Fruit fly (Drosophila melanogaster) whole organism, embryonic: ENCODE data around the gene Ldaf1.

Experiments used
- Adf1 ChIP-seq: fragments of 200-800 bp; sonication (Bioruptor generic); IDR thresholded peaks from 2 replicates; pipeline ENCODE4 v1.3.6; 2022; ENCODE audit warnings: missing biosample characterization, missing genetic modification characterization
- B-H1 ChIP-seq: fragments of 200-800 bp; sonication (Bioruptor generic); IDR thresholded peaks from 3 replicates; pipeline ENCODE4 v1.3.6; 2022; ENCODE audit warnings: missing biosample characterization, missing genetic modification characterization
- Blimp-1 ChIP-seq: fragments of 200-800 bp; sonication (Bioruptor generic); optimal IDR thresholded peaks from 3 replicates; lab custom pipeline; 2018; ENCODE audit warnings: missing biosample characterization, missing genetic modification characterization, mild to moderate bottlenecking, moderate library complexity, missing genetic modification reagents
- CG12219 ChIP-seq: fragments of 200-800 bp; sonication (Bioruptor generic); optimal IDR thresholded peaks from 3 replicates; lab custom pipeline; 2018; ENCODE audit warnings: missing biosample characterization, mild to moderate bottlenecking, missing genetic modification characterization
- CG12769 ChIP-seq: fragments of 200-800 bp; sonication (Bioruptor generic); optimal IDR thresholded peaks from 2 replicates; lab custom pipeline; 2019; ENCODE audit warnings: missing biosample characterization, mild to moderate bottlenecking, missing genetic modification characterization, moderate library complexity
- CG15269 ChIP-seq: fragments of 200-800 bp; sonication (Bioruptor generic); optimal IDR thresholded peaks from 2 replicates; lab custom pipeline; 2018; ENCODE audit warnings: missing biosample characterization, mild to moderate bottlenecking, missing genetic modification characterization, moderate library complexity
- CG15696 ChIP-seq: fragments of 200-800 bp; sonication (Bioruptor generic); optimal IDR thresholded peaks from 2 replicates; lab custom pipeline; 2019; ENCODE audit warnings: missing biosample characterization, mild to moderate bottlenecking, missing genetic modification characterization, moderate library complexity
- CG17829 ChIP-seq: fragments of 200-800 bp; optimal IDR thresholded peaks from 2 replicates; lab custom pipeline; 2019; ENCODE audit warnings: missing biosample characterization, mild to moderate bottlenecking, missing genetic modification characterization, moderate library complexity
- CG3163 ChIP-seq: fragments of 200-800 bp; sonication (Bioruptor generic); optimal IDR thresholded peaks from 3 replicates; lab custom pipeline; 2016; ENCODE audit warnings: missing biosample characterization, missing genetic modification characterization
- CG32767 ChIP-seq: fragments of 200-800 bp; sonication (Bioruptor generic); IDR thresholded peaks from 2 replicates; pipeline ENCODE4 v1.3.6; 2022; ENCODE audit warnings: missing biosample characterization, missing genetic modification characterization
- CG34224 ChIP-seq: fragments of 200-800 bp; sonication (Bioruptor generic); IDR thresholded peaks from 3 replicates; pipeline ENCODE4 v1.3.6; 2022; ENCODE audit warnings: missing biosample characterization, missing genetic modification characterization; ENCODE audit not compliant: partially characterized antibody
- CG34376 ChIP-seq: fragments of 200-800 bp; sonication (Bioruptor generic); optimal IDR thresholded peaks from 2 replicates; lab custom pipeline; 2018; ENCODE audit warnings: missing biosample characterization, mild to moderate bottlenecking, missing genetic modification characterization
- CG3847 ChIP-seq: fragments of 200-800 bp; sonication (Bioruptor generic); IDR thresholded peaks from 2 replicates; pipeline ENCODE4 v1.3.6; 2022; ENCODE audit warnings: missing biosample characterization, missing genetic modification characterization
- CG4617 ChIP-seq: fragments of 200-800 bp; sonication (Bioruptor generic); optimal IDR thresholded peaks from 3 replicates; lab custom pipeline; 2016; ENCODE audit warnings: missing biosample characterization, missing genetic modification characterization, borderline replicate concordance
- CG4707 ChIP-seq: fragments of 200-800 bp; sonication (Bioruptor generic); optimal IDR thresholded peaks from 2 replicates; lab custom pipeline; 2018; ENCODE audit warnings: missing biosample characterization, mild to moderate bottlenecking, missing genetic modification characterization, moderate library complexity
- CG6765 ChIP-seq: fragments of 200-800 bp; sonication (Bioruptor generic); optimal IDR thresholded peaks from 3 replicates; lab custom pipeline; 2017; ENCODE audit warnings: missing biosample characterization, mild to moderate bottlenecking, missing genetic modification characterization
- CG7987 ChIP-seq: fragments of 200-800 bp; sonication (Bioruptor generic); optimal IDR thresholded peaks from 2 replicates; lab custom pipeline; 2018; ENCODE audit warnings: missing biosample characterization, mild to moderate bottlenecking, missing genetic modification characterization, moderate library complexity
- CG8359 ChIP-seq: fragments of 200-800 bp; sonication (Bioruptor generic); optimal IDR thresholded peaks from 2 replicates; lab custom pipeline; 2017; ENCODE audit warnings: missing biosample characterization, mild to moderate bottlenecking, missing genetic modification characterization, borderline replicate concordance
- CG8478 ChIP-seq: fragments of >200 bp; optimal IDR thresholded peaks from 2 replicates; lab custom pipeline; 2018
- Gug ChIP-seq: fragments of 200-800 bp; sonication (Bioruptor generic); IDR thresholded peaks from 4 replicates; pipeline ENCODE4 v1.3.6; 2022; ENCODE audit warnings: missing biosample characterization, missing genetic modification characterization
- HLHmδ ChIP-seq: fragments of 200-800 bp; sonication (Bioruptor generic); optimal IDR thresholded peaks from 2 replicates; lab custom pipeline; 2018; ENCODE audit warnings: missing biosample characterization, mild to moderate bottlenecking, missing genetic modification characterization, moderate library complexity
- HmgD ChIP-seq: fragments of 200-800 bp; sonication (Bioruptor generic); optimal IDR thresholded peaks from 3 replicates; lab custom pipeline; 2016; ENCODE audit warnings: missing biosample characterization, missing genetic modification characterization
- Max ChIP-seq: fragments of 200-800 bp; sonication (Bioruptor generic); optimal IDR thresholded peaks from 2 replicates; lab custom pipeline; 2016; ENCODE audit warnings: missing biosample characterization, mild to moderate bottlenecking, missing genetic modification characterization
- Ptx1 ChIP-seq: fragments of 200-800 bp; sonication (Bioruptor generic); IDR thresholded peaks from 2 replicates; pipeline ENCODE4 v1.3.6; 2022; ENCODE audit warnings: missing biosample characterization, missing genetic modification characterization
- Ravus ChIP-seq: fragments of 200-800 bp; sonication (Bioruptor generic); IDR thresholded peaks from 2 replicates; pipeline ENCODE4 v1.3.6; 2022; ENCODE audit warnings: missing biosample characterization, missing genetic modification characterization
- YL-1 ChIP-seq: fragments of 200-800 bp; sonication (Bioruptor generic); optimal IDR thresholded peaks from 3 replicates; lab custom pipeline; 2017; ENCODE audit warnings: missing biosample characterization, mild to moderate bottlenecking, missing genetic modification characterization
- abd-A ChIP-seq: fragments of 200-800 bp; sonication (Bioruptor generic); optimal IDR thresholded peaks from 3 replicates; lab custom pipeline; 2019; ENCODE audit warnings: missing biosample characterization, mild to moderate bottlenecking, missing genetic modification characterization, moderate library complexity
- amos ChIP-seq: fragments of 200-800 bp; sonication (Bioruptor generic); IDR thresholded peaks from 2 replicates; pipeline ENCODE4 v1.3.6; 2022; ENCODE audit warnings: missing biosample characterization, missing genetic modification characterization; ENCODE audit not compliant: partially characterized antibody
- az2 ChIP-seq: fragments of 200-800 bp; sonication (Bioruptor generic); optimal IDR thresholded peaks from 3 replicates; lab custom pipeline; 2016; ENCODE audit warnings: missing biosample characterization, missing genetic modification characterization
- bigmax ChIP-seq: fragments of 200-800 bp; sonication (Bioruptor generic); optimal IDR thresholded peaks from 2 replicates; lab custom pipeline; 2018; ENCODE audit warnings: missing biosample characterization, mild to moderate bottlenecking, missing genetic modification characterization
- bsh ChIP-seq, 2 experiments: fragments of 200-800 bp; sonication (Bioruptor generic); optimal IDR thresholded peaks; 2 replicates each; lab custom pipeline; 2017 to 2018; ENCODE audit warnings: mild to moderate bottlenecking in 2 of 2, missing biosample characterization in 2 of 2, missing genetic modification characterization in 2 of 2, moderate library complexity in 1 of 2
- chinmo ChIP-seq: fragments of 200-800 bp; sonication (Bioruptor generic); IDR thresholded peaks from 4 replicates; pipeline ENCODE4 v1.3.6; 2022; ENCODE audit warnings: missing biosample characterization, missing genetic modification characterization; ENCODE audit not compliant: partially characterized antibody
- chn ChIP-seq: fragments of 200-800 bp; sonication (Bioruptor generic); optimal IDR thresholded peaks from 2 replicates; lab custom pipeline; 2016; ENCODE audit warnings: missing biosample characterization, missing genetic modification characterization
- ci ChIP-seq: fragments of 200-800 bp; sonication (Bioruptor generic); IDR thresholded peaks from 3 replicates; pipeline ENCODE4 v1.3.6; 2022; ENCODE audit warnings: missing biosample characterization, missing genetic modification characterization
- crol ChIP-seq: fragments of 200-800 bp; sonication (Bioruptor generic); IDR thresholded peaks from 2 replicates; pipeline ENCODE4 v1.3.6; 2022; ENCODE audit warnings: missing biosample characterization, missing genetic modification characterization
- ftz-f1 ChIP-seq: fragments of 200-800 bp; sonication (Bioruptor generic); optimal IDR thresholded peaks from 2 replicates; lab custom pipeline; 2016; ENCODE audit warnings: missing biosample characterization, missing genetic modification characterization
- grn ChIP-seq: fragments of 200-800 bp; sonication (Bioruptor generic); optimal IDR thresholded peaks from 3 replicates; lab custom pipeline; 2017; ENCODE audit warnings: missing biosample characterization, missing genetic modification characterization
- gt ChIP-seq: fragments of 200-800 bp; sonication (Bioruptor generic); IDR thresholded peaks from 2 replicates; pipeline ENCODE4 v1.3.6; 2022; ENCODE audit warnings: missing biosample characterization, missing genetic modification characterization
- insv ChIP-seq, 2 experiments: fragments of 200-800 bp; sonication (Bioruptor generic); optimal IDR thresholded peaks; 3 replicates each; lab custom pipeline; 2016 to 2018; ENCODE audit warnings: missing biosample characterization in 2 of 2, missing genetic modification characterization in 2 of 2
- klu ChIP-seq: fragments of 200-800 bp; sonication (Bioruptor generic); IDR thresholded peaks from 2 replicates; pipeline ENCODE4 v1.3.6; 2022; ENCODE audit warnings: missing biosample characterization, missing genetic modification characterization
- lbe ChIP-seq: fragments of 200-800 bp; sonication (Bioruptor generic); optimal IDR thresholded peaks from 2 replicates; lab custom pipeline; 2016; ENCODE audit warnings: missing biosample characterization, mild to moderate bottlenecking, missing genetic modification characterization
- nerfin-1 ChIP-seq: fragments of 200-800 bp; sonication (Bioruptor generic); optimal IDR thresholded peaks from 3 replicates; lab custom pipeline; 2019; ENCODE audit warnings: missing biosample characterization, mild to moderate bottlenecking, missing genetic modification characterization, moderate library complexity
- oc ChIP-seq: fragments of 200-800 bp; sonication (Bioruptor generic); optimal IDR thresholded peaks from 2 replicates; lab custom pipeline; 2018; ENCODE audit warnings: missing biosample characterization, mild to moderate bottlenecking, missing genetic modification characterization, moderate library complexity
- scrt ChIP-seq: fragments of 200-800 bp; sonication (Bioruptor generic); optimal IDR thresholded peaks from 2 replicates; lab custom pipeline; 2018; ENCODE audit warnings: missing biosample characterization, mild to moderate bottlenecking, missing genetic modification characterization, moderate library complexity
- sd ChIP-seq: fragments of 200-800 bp; sonication (Bioruptor generic); optimal IDR thresholded peaks from 3 replicates; lab custom pipeline; 2018; ENCODE audit warnings: missing biosample characterization, mild to moderate bottlenecking, missing genetic modification characterization, moderate library complexity
- stwl ChIP-seq: fragments of 200-800 bp; sonication (Bioruptor generic); optimal IDR thresholded peaks from 3 replicates; lab custom pipeline; 2018; ENCODE audit warnings: missing biosample characterization, mild to moderate bottlenecking, missing genetic modification characterization, moderate library complexity
- unc-4 ChIP-seq: fragments of 200-800 bp; sonication (Bioruptor generic); IDR thresholded peaks from 2 replicates; pipeline ENCODE4 v1.3.6; 2022; ENCODE audit warnings: missing biosample characterization, missing genetic modification characterization; ENCODE audit not compliant: partially characterized antibody
- usp ChIP-seq: fragments of >200 bp; optimal IDR thresholded peaks from 2 replicates; lab custom pipeline; 2017; ENCODE audit warnings: missing biosample characterization, missing genetic modification characterization

Ldaf1 gene

DNA sequence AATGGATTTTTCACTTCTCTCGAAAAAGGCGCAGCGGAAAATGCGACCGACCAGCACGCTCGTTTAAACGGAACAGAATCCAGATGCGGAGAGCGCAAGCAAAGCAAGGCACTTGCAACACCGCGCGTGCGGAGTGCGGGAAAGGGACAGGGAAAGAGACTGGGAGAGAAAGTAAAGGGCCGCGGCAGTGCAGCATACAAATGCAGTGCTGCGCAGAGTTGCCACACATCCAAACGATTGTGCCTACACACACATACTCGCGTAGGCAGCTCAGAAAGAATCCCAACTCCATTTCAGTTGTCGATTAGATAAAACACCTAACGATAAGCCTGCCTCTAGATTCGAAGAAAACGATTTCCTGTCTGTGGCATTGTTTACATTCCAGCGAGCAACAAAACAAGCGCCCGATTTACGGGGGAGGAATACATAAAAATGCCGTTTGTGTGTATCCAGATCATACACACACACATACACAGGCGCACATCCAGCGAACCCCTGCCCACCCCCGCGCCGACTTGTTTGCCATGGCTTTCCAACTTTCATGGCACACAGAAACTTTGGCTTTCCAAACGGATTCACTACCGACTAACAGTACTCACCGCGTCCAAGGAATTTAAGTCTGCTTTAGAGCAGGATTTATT is 2.1 kb downstream of the Ldaf1 start (continued):
- peak; percentile 47 for TF ChIP-seq Blimp-1 (GFP tag; lab: Kevin White, UChicago)
- peak; percentile 40; the same call in 1 of the 2 replicates for TF ChIP-seq unc-4 (GFP tag; lab: Robert Waterston, UW)
- TF ChIP-seq stwl (tag; lab: Kevin White, UChicago) = peak; percentile 10
- no peak for TF ChIP-seq bigmax (GFP tag; lab: Kevin White, UChicago)
- TF ChIP-seq amos (GFP tag; lab: Robert Waterston, UW) = no peak
- no peak for TF ChIP-seq CG6765 (GFP tag; lab: Kevin White, UChicago)
- peak; percentile 9 for TF ChIP-seq CG3163 (GFP tag; lab: Kevin White, UChicago)
- TF ChIP-seq CG32767 (GFP tag; lab: Robert Waterston, UW) = peak; percentile 94
- TF ChIP-seq crol (GFP tag; lab: Robert Waterston, UW) = peak; percentile 87
- peak; percentile 32 for TF ChIP-seq scrt (GFP tag; lab: Kevin White, UChicago)
- TF ChIP-seq lbe (GFP tag; lab: Kevin White, UChicago) = no peak
- TF ChIP-seq Gug (GFP tag; lab: Robert Waterston, UW) = no peak
- TF ChIP-seq CG15696 = no peak
- no peak for TF ChIP-seq CG7987 (GFP tag; lab: Kevin White, UChicago)
- no peak for TF ChIP-seq B-H1 (GFP tag; lab: Robert Waterston, UW)
- TF ChIP-seq usp (GFP tag; lab: Kevin White, UChicago) = no peak
- TF ChIP-seq CG4617 = peak; percentile 36
- peak; percentile 1 for TF ChIP-seq HmgD
- TF ChIP-seq sd (tag; lab: Kevin White, UChicago) = peak; percentile 97
- TF ChIP-seq CG3847 (GFP tag; lab: Robert Waterston, UW) = no peak
- TF ChIP-seq CG17829 (tag; lab: Kevin White, UChicago) = peak; percentile 37
- TF ChIP-seq grn (GFP tag; lab: Kevin White, UChicago) = peak; percentile 86
- peak in 1 of 2 experiments; percentile 5 for TF ChIP-seq bsh (GFP tag; optimal IDR thresholded peaks at IDR 0.05; lab: Kevin White, UChicago)
- peak; percentile 53; the same call in 2 of the 3 replicates for TF ChIP-seq ci (GFP tag; lab: Robert Waterston, UW)
- no peak for TF ChIP-seq CG15269 (tag; lab: Kevin White, UChicago)
- TF ChIP-seq CG8478 (lab: Kevin White, UChicago) = peak; percentile 80
- TF ChIP-seq ftz-f1 = no peak
- peak; percentile 89 for TF ChIP-seq nerfin-1 (tag; lab: Kevin White, UChicago)
- TF ChIP-seq klu (GFP tag; lab: Robert Waterston, UW) = peak; percentile 46; the same call in 1 of the 2 replicates
- TF ChIP-seq az2 (GFP tag; lab: Kevin White, UChicago) = no peak
- TF ChIP-seq CG34376 (GFP tag; lab: Kevin White, UChicago) = peak; percentile 16
- TF ChIP-seq CG8359 (GFP tag; lab: Kevin White, UChicago) = peak; percentile 21
- TF ChIP-seq chn (GFP tag; lab: Kevin White, UChicago) = no peak
- peak; percentile 43 for TF ChIP-seq YL-1 (GFP tag; lab: Kevin White, UChicago)
- no peak for TF ChIP-seq CG12219 (GFP tag; lab: Kevin White, UChicago)
- no peak for TF ChIP-seq CG4707
- TF ChIP-seq HLHmδ (GFP tag; lab: Kevin White, UChicago) = peak; percentile 36
- peak; percentile 81 for TF ChIP-seq CG12769
- peak in 1 of 2 experiments; percentile 22 for TF ChIP-seq insv (GFP tag; optimal IDR thresholded peaks at IDR 0.05; lab: Kevin White, UChicago)
- TF ChIP-seq Ravus = no peak
- TF ChIP-seq oc (tag; lab: Kevin White, UChicago) = no peak
- TF ChIP-seq Max (GFP tag; lab: Kevin White, UChicago) = no peak
- no peak for TF ChIP-seq gt (GFP tag; lab: Robert Waterston, UW)
- TF ChIP-seq chinmo (GFP tag; lab: Robert Waterston, UW) = 0 out of 4 replicates have a peak, but pooled peaks have one; percentile 60
- TF ChIP-seq Ptx1 (GFP tag; lab: Robert Waterston, UW) = peak; percentile 23; the same call in 1 of the 2 replicates
- 0 out of 2 replicates have a peak, but pooled peaks have one; percentile 12 for TF ChIP-seq Adf1 (GFP tag; lab: Robert Waterston, UW)
- no peak for TF ChIP-seq CG34224 (GFP tag; lab: Robert Waterston, UW)
- TF ChIP-seq abd-A (tag; lab: Kevin White, UChicago) = peak; percentile 43
